Fruit fly (Drosophila melanogaster): ENCODE measurements around the gene Mayo.
A peak's percentile ranks its signal among the peaks of the same experiment; 100 is the strongest.

The Mayo gene

DNA sequence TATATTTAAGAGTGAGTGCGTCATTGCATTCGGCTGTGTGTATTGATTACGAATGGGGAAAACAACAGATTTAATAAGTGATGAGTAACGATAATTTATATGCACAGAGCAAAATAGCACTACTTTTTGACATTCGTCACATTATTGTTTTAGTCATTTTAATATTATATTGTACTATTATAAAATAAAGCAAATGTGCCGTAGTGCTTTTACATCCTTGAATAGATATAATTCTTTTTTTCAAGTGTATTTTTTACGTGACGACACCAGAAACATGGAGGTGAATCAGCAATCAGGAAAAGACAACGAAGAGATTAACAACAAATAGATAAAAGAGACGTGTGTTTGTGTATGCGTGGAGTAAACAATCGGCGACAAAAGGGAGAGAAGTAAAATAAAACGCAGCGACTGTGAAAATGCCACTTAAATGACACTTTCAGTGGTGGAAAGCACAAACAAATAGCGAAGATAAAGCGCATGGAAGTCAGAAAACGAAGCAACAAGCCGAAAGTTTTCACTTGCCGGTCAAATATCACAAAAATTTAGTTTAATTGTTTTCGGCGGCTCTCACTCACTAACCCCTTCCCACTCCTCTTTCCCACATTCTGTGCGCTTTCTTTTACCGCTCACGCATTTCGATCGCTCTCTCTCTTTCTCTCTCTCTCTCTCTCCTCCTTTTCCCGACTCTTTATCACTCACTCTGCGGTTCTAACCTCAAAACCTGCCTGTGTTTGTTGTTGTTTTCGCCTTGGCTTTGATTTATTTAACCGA, 49.8 kb downstream of the Mayo start (continued):
- TF ChIP-seq CG13894 (tag; optimal IDR thresholded peaks at IDR 0.05) (no peak), zf30C (GFP tag; optimal IDR thresholded peaks at IDR 0.05) (peak; percentile 56), CG13624 (GFP tag; optimal IDR thresholded peaks at IDR 0.05) (no peak), sc (optimal IDR thresholded peaks at IDR 0.05) (no peak), sc (GFP tag; optimal IDR thresholded peaks at IDR 0.05) (peak; percentile 86), CG17186 (GFP tag; optimal IDR thresholded peaks at IDR 0.05) (peak; percentile 42), CG11696 (GFP tag; IDR thresholded peaks at IDR 0.05) (peak; percentile 70; the same call in 1 of the 2 replicates), gem (tag; optimal IDR thresholded peaks at IDR 0.05) (peak; percentile 92), Neu2 (GFP tag; optimal IDR thresholded peaks at IDR 0.05; ENCODE audit: borderline replicate concordance) (no peak), CG10543 (GFP tag; optimal IDR thresholded peaks at IDR 0.05) (peak; percentile 45), hkb (optimal IDR thresholded peaks at IDR 0.05) (no peak), hkb (GFP tag; IDR thresholded peaks at IDR 0.05) (peak; percentile 84), CG3847 (GFP tag; IDR thresholded peaks at IDR 0.05) (peak; percentile 66), cad (GFP tag; optimal IDR thresholded peaks at IDR 0.05) (no peak), crc (GFP tag; optimal IDR thresholded peaks at IDR 0.05) (no peak), nmo (GFP tag; optimal IDR thresholded peaks at IDR 0.05) (peak; percentile 92), CG1529 (GFP tag; optimal IDR thresholded peaks at IDR 0.05) (peak; percentile 82), en (GFP tag; optimal IDR thresholded peaks at IDR 0.05) (no peak), CG6813 (GFP tag; optimal IDR thresholded peaks at IDR 0.05) (peak; percentile 84), bsh (GFP tag; optimal IDR thresholded peaks at IDR 0.05) (peak; percentile 38 to 88), D19B (GFP tag; optimal IDR thresholded peaks at IDR 0.05) (peak; percentile 43), Mes4 (GFP tag; optimal IDR thresholded peaks at IDR 0.05) (no peak), CG34224 (GFP tag; IDR thresholded peaks at IDR 0.05; ENCODE audit: partially characterized antibody) (no peak), phol (tag; optimal IDR thresholded peaks at IDR 0.05) (peak; percentile 89), fru (optimal IDR thresholded peaks at IDR 0.05) (no peak), Dll (GFP tag; IDR thresholded peaks at IDR 0.05; ENCODE audit: partially characterized antibody) (no peak), CG32772 (GFP tag; IDR thresholded peaks at IDR 0.05) (peak; percentile 81), CG16779 (GFP tag; IDR thresholded peaks at IDR 0.05) (no peak), CG9797 (GFP tag; optimal IDR thresholded peaks at IDR 0.05) (no peak), Hr3 (GFP tag; optimal IDR thresholded peaks at IDR 0.05) (peak; percentile 59), croc (GFP tag; conservative IDR thresholded peaks at IDR 0.05) (peak; percentile 70; the same call in 1 of the 3 replicates), CG9876 (GFP tag; optimal IDR thresholded peaks at IDR 0.05) (no peak), CG14667 (GFP tag; IDR thresholded peaks at IDR 0.05) (peak; percentile 65), z (GFP tag; IDR thresholded peaks at IDR 0.05) (no peak), unc-4 (GFP tag; IDR thresholded peaks at IDR 0.05; ENCODE audit: partially characterized antibody) (no peak), D19A (tag; optimal IDR thresholded peaks at IDR 0.05) (peak; percentile 85), NC2β (GFP tag; optimal IDR thresholded peaks at IDR 0.05) (no peak), E2f1 (GFP tag; IDR thresholded peaks at IDR 0.05) (peak; percentile 27; the same call in 1 of the 2 replicates), psq (GFP tag; optimal IDR thresholded peaks at IDR 0.05) (peak; percentile 38), Hey (tag; optimal IDR thresholded peaks at IDR 0.05) (no peak), CG5245 (GFP tag; optimal IDR thresholded peaks at IDR 0.05) (peak; percentile 77), zfh2 (GFP tag; optimal IDR thresholded peaks at IDR 0.05) (peak; percentile 30), sim (GFP tag; IDR thresholded peaks at IDR 0.05) (peak; percentile 70), CG8290 (GFP tag; optimal IDR thresholded peaks at IDR 0.05) (peak; percentile 59), CG8290 (tag; optimal IDR thresholded peaks at IDR 0.05) (peak in 1 of 2 experiments; percentile 18), CG10274 (GFP tag; optimal IDR thresholded peaks at IDR 0.05) (peak; percentile 30), fd102C (GFP tag; optimal IDR thresholded peaks at IDR 0.05) (no peak), gcm2 (GFP tag; optimal IDR thresholded peaks at IDR 0.05) (no peak), nerfin-1 (tag; optimal IDR thresholded peaks at IDR 0.05) (peak; percentile 78), chn (GFP tag; optimal IDR thresholded peaks at IDR 0.05) (peak; percentile 18)

Measured in whole organism, embryonic.